Fruit fly (Drosophila melanogaster) whole organism, adult: ENCODE data around the gene CG4822.
A peak's percentile ranks its signal among the peaks of the same experiment; 100 is the strongest.

Source experiments
- CG11617 ChIP-seq: fragments of 200-800 bp; sonication (Bioruptor generic); optimal IDR thresholded peaks from 2 replicates; lab custom pipeline; 2017; ENCODE audit warnings: mild to moderate bottlenecking, missing biosample characterization, missing genetic modification reagents, missing genetic modification characterization
- CG12768 ChIP-seq: fragments of 200-800 bp; sonication (Bioruptor generic); optimal IDR thresholded peaks from 2 replicates; lab custom pipeline; 2017; ENCODE audit warnings: missing biosample characterization, missing genetic modification characterization, mild to moderate bottlenecking, moderate library complexity, missing genetic modification reagents
- CG14711 ChIP-seq: fragments of 200-800 bp; sonication (Bioruptor generic); optimal IDR thresholded peaks from 2 replicates; lab custom pipeline; 2018; ENCODE audit warnings: missing biosample characterization, mild to moderate bottlenecking, missing genetic modification characterization, moderate library complexity
- CG1620 ChIP-seq: fragments of 200-800 bp; sonication (Bioruptor generic); optimal IDR thresholded peaks from 2 replicates; lab custom pipeline; 2016; ENCODE audit warnings: missing biosample characterization, missing genetic modification characterization
- CG33017 ChIP-seq: fragments of 200-800 bp; sonication (Bioruptor generic); optimal IDR thresholded peaks from 2 replicates; lab custom pipeline; 2018; ENCODE audit warnings: missing biosample characterization, mild to moderate bottlenecking, missing genetic modification characterization, moderate library complexity
- CG5204 ChIP-seq: fragments of 200-800 bp; sonication (Bioruptor generic); optimal IDR thresholded peaks from 2 replicates; lab custom pipeline; 2016; ENCODE audit warnings: missing biosample characterization, missing genetic modification characterization
- CG7045 ChIP-seq: fragments of 200-800 bp; sonication (Bioruptor generic); optimal IDR thresholded peaks from 2 replicates; lab custom pipeline; 2017; ENCODE audit warnings: missing biosample characterization, mild to moderate bottlenecking, missing genetic modification characterization
- CG7101 ChIP-seq: fragments of 200-800 bp; sonication (Bioruptor generic); optimal IDR thresholded peaks from 2 replicates; lab custom pipeline; 2018; ENCODE audit warnings: missing biosample characterization, mild to moderate bottlenecking, missing genetic modification characterization, moderate library complexity
- Clk ChIP-seq: fragments of 200-800 bp; sonication (Bioruptor generic); optimal IDR thresholded peaks from 2 replicates; lab custom pipeline; 2017; ENCODE audit warnings: missing biosample characterization, missing genetic modification characterization
- Crg-1 ChIP-seq: fragments of 200-800 bp; sonication (Bioruptor generic); optimal IDR thresholded peaks from 2 replicates; lab custom pipeline; 2016; ENCODE audit warnings: missing biosample characterization, missing genetic modification characterization
- Hr96 ChIP-seq: fragments of 200-800 bp; sonication (Bioruptor generic); optimal IDR thresholded peaks from 2 replicates; lab custom pipeline; 2016; ENCODE audit warnings: missing biosample characterization, missing genetic modification characterization
- Mnt ChIP-seq: fragments of 200-800 bp; sonication (Bioruptor generic); optimal IDR thresholded peaks from 2 replicates; lab custom pipeline; 2016; ENCODE audit warnings: missing biosample characterization, mild to moderate bottlenecking, missing genetic modification characterization
- bab1 ChIP-seq: fragments of 200-800 bp; sonication (Bioruptor generic); optimal IDR thresholded peaks from 3 replicates; lab custom pipeline; 2019; ENCODE audit warnings: missing biosample characterization, mild to moderate bottlenecking, missing genetic modification characterization, moderate library complexity
- cic ChIP-seq: fragments of 200-800 bp; sonication (Bioruptor generic); optimal IDR thresholded peaks from 2 replicates; lab custom pipeline; 2017; ENCODE audit warnings: missing biosample characterization, mild to moderate bottlenecking, missing genetic modification characterization, moderate library complexity
- cnc ChIP-seq, 2 experiments: fragments of >200 bp; optimal IDR thresholded peaks; 2 replicates each; lab custom pipeline; 2017
- kay ChIP-seq: fragments of 200-800 bp; sonication (Bioruptor generic); peaks from one replicate; lab custom pipeline; 2016; ENCODE audit warnings: missing biosample characterization, missing genetic modification characterization, borderline replicate concordance
- ovo ChIP-seq: fragments of 200-800 bp; sonication (Bioruptor generic); optimal IDR thresholded peaks from 2 replicates; lab custom pipeline; 2016; ENCODE audit warnings: missing biosample characterization, missing genetic modification characterization
- pad ChIP-seq: fragments of 200-800 bp; sonication (Bioruptor generic); optimal IDR thresholded peaks from 3 replicates; lab custom pipeline; 2017; ENCODE audit warnings: missing biosample characterization, missing genetic modification characterization, mild to moderate bottlenecking, moderate library complexity, missing genetic modification reagents
- tj ChIP-seq: fragments of 200-800 bp; sonication (Bioruptor generic); optimal IDR thresholded peaks from 3 replicates; lab custom pipeline; 2017; ENCODE audit warnings: missing biosample characterization, mild to moderate bottlenecking, missing genetic modification characterization, moderate library complexity
- toe ChIP-seq: fragments of 200-800 bp; sonication (Bioruptor generic); optimal IDR thresholded peaks from 2 replicates; lab custom pipeline; 2016; ENCODE audit warnings: missing biosample characterization, missing genetic modification characterization

Gene CG4822

dm6 chr2L:121456-121831, at the start of gene CG4822:
CG4822 (minus strand) TSS chr2L:121754.
- TF ChIP-seq Clk (GFP tag; lab: Kevin White, UChicago) (no peak), cic (GFP tag; lab: Kevin White, UChicago) (no peak), pad (GFP tag; lab: Kevin White, UChicago) (no peak), toe (GFP tag; lab: Kevin White, UChicago) (no peak), cnc (optimal IDR thresholded peaks at IDR 0.05; lab: Kevin White, UChicago) (no peak), tj (GFP tag; lab: Kevin White, UChicago) (no peak), CG7045 (GFP tag; lab: Kevin White, UChicago) (no peak)

dm6 chr2L:170383-170782, 48.8 kb upstream of the CG4822 start:
- TF ChIP-seq CG7101 (tag; lab: Kevin White, UChicago) = no peak
- peak; percentile 17 for TF ChIP-seq CG12768 (GFP tag; lab: Kevin White, UChicago)
- TF ChIP-seq bab1 (GFP tag; lab: Kevin White, UChicago) = peak; percentile 1
- TF ChIP-seq pad (GFP tag; lab: Kevin White, UChicago) = no peak
- TF ChIP-seq cic (GFP tag; lab: Kevin White, UChicago) = peak; percentile 69
- TF ChIP-seq toe (GFP tag; lab: Kevin White, UChicago) = no peak
- no peak for TF ChIP-seq Crg-1 (GFP tag; lab: Kevin White, UChicago)
- peak; percentile 89 for TF ChIP-seq kay (GFP tag; lab: Kevin White, UChicago)
- TF ChIP-seq Clk (GFP tag; lab: Kevin White, UChicago) = no peak
- TF ChIP-seq CG7045 (GFP tag; lab: Kevin White, UChicago) = no peak

- TF ChIP-seq CG33017 = no peak
- TF ChIP-seq cic (GFP tag; lab: Kevin White, UChicago) = peak; percentile 30
- TF ChIP-seq cnc (optimal IDR thresholded peaks at IDR 0.05; lab: Kevin White, UChicago) = peak in 1 of 2 experiments; percentile 27
- peak; percentile 78 for TF ChIP-seq tj (GFP tag; lab: Kevin White, UChicago)
Observed at dm6 chr2L:168270-168901, 46.8 kb upstream of the CG4822 start.

dm6 chr2L:166115-167069, 44.8 kb upstream of the CG4822 start:
- TF ChIP-seq CG1620 (peak; percentile 83), CG7045 (GFP tag; lab: Kevin White, UChicago) (peak; percentile 99), cic (GFP tag; lab: Kevin White, UChicago) (peak; percentile 100), CG11617 (peak; percentile 100), toe (GFP tag; lab: Kevin White, UChicago) (peak; percentile 97), bab1 (GFP tag; lab: Kevin White, UChicago) (peak; percentile 98), Clk (GFP tag; lab: Kevin White, UChicago) (peak; percentile 100), tj (GFP tag; lab: Kevin White, UChicago) (peak; percentile 99), pad (GFP tag; lab: Kevin White, UChicago) (peak; percentile 91), Crg-1 (GFP tag; lab: Kevin White, UChicago) (peak; percentile 95), CG12768 (GFP tag; lab: Kevin White, UChicago) (peak; percentile 100), CG5204 (GFP tag; lab: Kevin White, UChicago) (peak; percentile 95), Mnt (GFP tag; lab: Kevin White, UChicago) (peak; percentile 98), Hr96 (GFP tag; lab: Kevin White, UChicago) (peak; percentile 95), ovo (GFP tag; lab: Kevin White, UChicago) (peak; percentile 99), cnc (optimal IDR thresholded peaks at IDR 0.05; lab: Kevin White, UChicago) (no peak), CG33017 (peak; percentile 98), kay (GFP tag; lab: Kevin White, UChicago) (peak; percentile 100), CG7101 (tag; lab: Kevin White, UChicago) (peak; percentile 96), CG14711 (tag; lab: Kevin White, UChicago) (peak; percentile 86)

- no peak for TF ChIP-seq cic (GFP tag; lab: Kevin White, UChicago)
- peak; percentile 59 for TF ChIP-seq tj (GFP tag; lab: Kevin White, UChicago)
Observed at dm6 chr2L:165253-165890, 43.8 kb upstream of the CG4822 start.

- TF ChIP-seq toe (GFP tag; lab: Kevin White, UChicago) (no peak), CG5204 (GFP tag; lab: Kevin White, UChicago) (no peak), Crg-1 (GFP tag; lab: Kevin White, UChicago) (no peak), bab1 (GFP tag; lab: Kevin White, UChicago) (no peak), CG7045 (GFP tag; lab: Kevin White, UChicago) (no peak), cnc (optimal IDR thresholded peaks at IDR 0.05; lab: Kevin White, UChicago) (no peak), CG7101 (tag; lab: Kevin White, UChicago) (no peak), tj (GFP tag; lab: Kevin White, UChicago) (no peak), ovo (GFP tag; lab: Kevin White, UChicago) (no peak), kay (GFP tag; lab: Kevin White, UChicago) (no peak), pad (GFP tag; lab: Kevin White, UChicago) (no peak), Hr96 (GFP tag; lab: Kevin White, UChicago) (no peak), CG12768 (GFP tag; lab: Kevin White, UChicago) (no peak), CG14711 (tag; lab: Kevin White, UChicago) (no peak), CG33017 (no peak), CG11617 (no peak)
Observed at dm6 chr2L:163229-163628, 41.7 kb upstream of the CG4822 start.
